Fruit fly (Drosophila melanogaster) whole organism, pupa: ENCODE measurements around the gene yellow-f.

Experiments used
- CG10348 ChIP-seq: fragments of 200-800 bp; sonication (Bioruptor generic); IDR thresholded peaks from 2 replicates; pipeline ENCODE4 v1.3.6; 2022; ENCODE audit warnings: missing biosample characterization, missing genetic modification characterization
- CG12605 ChIP-seq: fragments of 200-800 bp; sonication (Bioruptor generic); IDR thresholded peaks from 2 replicates; pipeline ENCODE4 v1.3.6; 2022; ENCODE audit warnings: missing biosample characterization, missing genetic modification characterization
- CG13204 ChIP-seq: fragments of 200-800 bp; sonication (Bioruptor generic); optimal IDR thresholded peaks from 2 replicates; lab custom pipeline; 2018; ENCODE audit warnings: missing biosample characterization, mild to moderate bottlenecking, missing genetic modification characterization, moderate library complexity
- CG14655 ChIP-seq: fragments of 200-800 bp; sonication (Bioruptor generic); optimal IDR thresholded peaks from 3 replicates; lab custom pipeline; 2017; ENCODE audit warnings: mild to moderate bottlenecking, missing biosample characterization, missing genetic modification reagents, missing genetic modification characterization
- CG15710 ChIP-seq: fragments of 200-800 bp; sonication (Bioruptor generic); optimal IDR thresholded peaks from 2 replicates; lab custom pipeline; 2018; ENCODE audit warnings: missing biosample characterization, mild to moderate bottlenecking, missing genetic modification characterization, moderate library complexity
- CG17806 ChIP-seq: fragments of 200-800 bp; sonication (Bioruptor generic); optimal IDR thresholded peaks from 2 replicates; lab custom pipeline; 2018; ENCODE audit warnings: missing biosample characterization, mild to moderate bottlenecking, missing genetic modification characterization, moderate library complexity
- CG32121 ChIP-seq: fragments of 200-800 bp; sonication (Bioruptor generic); IDR thresholded peaks from 2 replicates; pipeline ENCODE4 v1.3.6; 2022; ENCODE audit warnings: missing biosample characterization, missing genetic modification characterization
- CG34367 ChIP-seq: fragments of 200-800 bp; sonication (Bioruptor generic); optimal IDR thresholded peaks from 2 replicates; lab custom pipeline; 2018; ENCODE audit warnings: missing biosample characterization, mild to moderate bottlenecking, missing genetic modification characterization
- CG4496 ChIP-seq: fragments of 200-800 bp; sonication (Bioruptor generic); IDR thresholded peaks from 3 replicates; pipeline ENCODE4 v1.3.6; 2022; ENCODE audit warnings: missing biosample characterization, missing genetic modification characterization
- CG8159 ChIP-seq: fragments of 200-800 bp; sonication (Bioruptor generic); optimal IDR thresholded peaks from 3 replicates; lab custom pipeline; 2018; ENCODE audit warnings: missing biosample characterization, mild to moderate bottlenecking, missing genetic modification characterization, moderate library complexity
- CG8301 ChIP-seq: fragments of 200-800 bp; sonication (Bioruptor generic); optimal IDR thresholded peaks from 2 replicates; lab custom pipeline; 2018; ENCODE audit warnings: missing biosample characterization, mild to moderate bottlenecking, missing genetic modification characterization
- CG9948 ChIP-seq: fragments of 200-800 bp; sonication (Bioruptor generic); optimal IDR thresholded peaks from 2 replicates; lab custom pipeline; 2018; ENCODE audit warnings: missing biosample characterization, mild to moderate bottlenecking, missing genetic modification characterization, moderate library complexity
- D1 ChIP-seq: fragments of 200-800 bp; sonication (Bioruptor generic); optimal IDR thresholded peaks from 2 replicates; lab custom pipeline; 2018; ENCODE audit warnings: missing biosample characterization, mild to moderate bottlenecking, missing genetic modification characterization, moderate library complexity
- EcR ChIP-seq: fragments of 200-800 bp; sonication (Bioruptor generic); optimal IDR thresholded peaks from 3 replicates; lab custom pipeline; 2019; ENCODE audit warnings: missing biosample characterization, missing genetic modification characterization, mild to moderate bottlenecking, moderate library complexity, missing genetic modification reagents
- Ets98B ChIP-seq: fragments of 200-800 bp; sonication (Bioruptor generic); IDR thresholded peaks from 2 replicates; pipeline ENCODE4 v1.3.6; 2022; ENCODE audit warnings: missing biosample characterization, missing genetic modification characterization
- Pif1A ChIP-seq: fragments of 200-800 bp; sonication (Bioruptor generic); optimal IDR thresholded peaks from 3 replicates; lab custom pipeline; 2016; ENCODE audit warnings: missing biosample characterization, missing genetic modification characterization
- Pif1B ChIP-seq: fragments of 200-800 bp; sonication (Bioruptor generic); optimal IDR thresholded peaks from 3 replicates; lab custom pipeline; 2016; ENCODE audit warnings: missing biosample characterization, missing genetic modification characterization
- Snoo ChIP-seq: fragments of 200-800 bp; sonication (Bioruptor generic); optimal IDR thresholded peaks from 3 replicates; lab custom pipeline; 2017; ENCODE audit warnings: missing biosample characterization, mild to moderate bottlenecking, missing genetic modification characterization, inconsistent platforms
- fd96Ca ChIP-seq: fragments of 200-800 bp; sonication (Bioruptor generic); IDR thresholded peaks from 3 replicates; pipeline ENCODE4 v1.3.6; 2022; ENCODE audit warnings: missing biosample characterization, missing genetic modification characterization
- gl ChIP-seq: fragments of 200-800 bp; sonication (Bioruptor generic); optimal IDR thresholded peaks from 2 replicates; lab custom pipeline; 2018; ENCODE audit warnings: missing biosample characterization, mild to moderate bottlenecking, missing genetic modification characterization
- rn ChIP-seq: fragments of 200-800 bp; sonication (Bioruptor generic); IDR thresholded peaks from 2 replicates; pipeline ENCODE4 v1.3.6; 2022; ENCODE audit warnings: missing biosample characterization, missing genetic modification characterization

yellow-f gene

DNA sequence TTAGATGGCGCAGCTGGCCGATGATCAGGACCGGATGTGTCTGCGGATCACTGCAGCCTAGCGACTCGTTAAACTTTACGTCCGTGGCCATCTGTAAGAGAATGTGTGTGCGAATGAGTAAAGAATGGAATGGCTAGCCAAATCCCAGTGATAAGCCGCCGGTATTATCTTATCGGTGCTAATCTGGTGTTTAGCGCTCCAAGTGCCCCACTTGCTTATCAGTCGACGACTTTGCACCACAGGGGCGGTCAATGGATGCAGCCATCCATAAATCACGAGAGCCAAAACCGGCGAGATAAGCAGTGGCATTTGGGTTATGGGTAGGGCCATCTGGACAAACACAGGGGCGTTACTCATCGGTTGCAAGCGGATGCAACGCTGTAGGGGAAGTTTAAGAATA is 32.8 kb downstream of the yellow-f start:
- TF ChIP-seq CG4496 (0 out of 3 replicates have a peak, but pooled peaks have one; percentile 16), Pif1A (GFP tag; lab: Kevin White, UChicago) (no peak), EcR (GFP tag; lab: Kevin White, UChicago) (peak; percentile 47)

DNA sequence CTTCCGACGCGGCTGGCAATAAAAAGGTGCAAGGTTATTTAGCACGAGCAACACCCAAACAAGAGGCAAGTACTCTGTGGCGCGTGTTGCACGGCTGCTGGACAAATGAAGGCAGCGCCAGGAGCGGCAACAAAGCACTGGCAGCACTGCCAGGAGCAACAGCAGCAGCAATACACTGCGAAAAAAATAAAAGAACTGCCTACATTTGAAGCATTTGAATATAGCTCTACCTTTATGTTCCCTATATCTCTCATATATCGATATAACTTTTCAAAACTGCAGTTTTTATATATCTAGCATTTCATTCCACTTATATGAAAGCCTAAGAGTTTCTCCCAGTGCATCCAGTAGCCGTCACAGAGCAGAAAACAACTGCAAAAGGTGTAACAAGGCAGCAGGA is 35.6 kb downstream of the yellow-f start:
- TF ChIP-seq Ets98B (GFP tag; lab: Robert Waterston, UW) = no peak
- no peak for TF ChIP-seq D1 (tag; lab: Kevin White, UChicago)
- TF ChIP-seq EcR (GFP tag; lab: Kevin White, UChicago) = no peak
- TF ChIP-seq CG8159 = peak; percentile 46
- TF ChIP-seq Pif1B (GFP tag; lab: Kevin White, UChicago) = no peak
- TF ChIP-seq CG15710 (tag; lab: Kevin White, UChicago) = peak; percentile 44
- TF ChIP-seq CG4496 = no peak
- TF ChIP-seq CG10348 (GFP tag; lab: Robert Waterston, UW) = no peak
- TF ChIP-seq CG14655 (GFP tag; lab: Kevin White, UChicago) = no peak
- TF ChIP-seq gl (tag; lab: Kevin White, UChicago) = no peak
- no peak for TF ChIP-seq CG32121
- peak; percentile 31 for TF ChIP-seq Pif1A (GFP tag; lab: Kevin White, UChicago)
- TF ChIP-seq CG12605 (GFP tag; lab: Robert Waterston, UW) = no peak
- 0 out of 3 replicates have a peak, but pooled peaks have one; percentile 9 for TF ChIP-seq fd96Ca (GFP tag; lab: Robert Waterston, UW)
- no peak for TF ChIP-seq CG17806
- no peak for TF ChIP-seq Snoo
- no peak for TF ChIP-seq CG8301
- TF ChIP-seq rn = no peak
- no peak for TF ChIP-seq CG13204 (GFP tag; lab: Kevin White, UChicago)
- peak; percentile 12 for TF ChIP-seq CG34367
- peak; percentile 20 for TF ChIP-seq CG9948
